Worm (Caenorhabditis elegans) whole organism, mixed stage, embryonic: ENCODE measurements around the gene hpo-33.

Source experiments
- pha-4 ChIP-seq: fragments of 150-350 bp; optimal IDR thresholded peaks from 2 replicates; lab custom pipeline; 2018; ENCODE audit warnings: missing biosample characterization, missing genetic modification reagents, missing genetic modification characterization
- ztf-11 ChIP-seq: fragments of 150-350 bp; optimal IDR thresholded peaks from 2 replicates; lab custom pipeline; 2014; ENCODE audit warnings: missing biosample characterization, missing genetic modification characterization

DNA sequence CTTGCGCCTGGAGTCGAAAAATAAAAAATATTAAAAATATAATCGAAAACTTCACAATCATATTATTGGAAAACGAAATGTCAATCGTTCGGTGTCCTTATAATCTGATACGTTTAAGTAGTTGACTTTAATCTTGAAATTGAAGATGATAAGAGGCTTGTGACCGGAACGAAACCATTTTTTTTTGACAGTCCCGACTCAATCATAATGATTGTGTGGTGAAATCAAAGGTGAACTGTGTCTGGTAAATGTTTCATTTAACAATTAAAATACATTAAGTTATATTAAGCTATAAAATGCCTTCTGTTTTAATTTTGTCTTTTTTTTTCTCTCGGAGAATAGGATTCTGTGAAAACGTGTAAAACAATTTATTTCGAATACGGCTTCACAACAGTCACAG lies 35.5 kb downstream of the hpo-33 start, which contains the start of gene T05E12.3:
- TF ChIP-seq pha-4 (tag; lab: Kevin White, UChicago) (no peak), ztf-11 (tag; lab: Kevin White, UChicago) (no peak)
